Worm (Caenorhabditis elegans) whole organism, L3 larva: ENCODE measurements around the gene C07A12.2.

ENCODE experiments used
- aly-2 ChIP-seq: fragments of 150-350 bp; optimal IDR thresholded peaks from 2 replicates; lab custom pipeline; 2014; ENCODE audit warnings: missing biosample characterization, missing genetic modification characterization
- ceh-9 ChIP-seq: sonication (generic microtip); optimal IDR thresholded peaks from 2 replicates; lab custom pipeline; 2018; ENCODE audit warnings: missing biosample characterization, missing genetic modification characterization
- fkh-2 ChIP-seq: fragments of 150-350 bp; optimal IDR thresholded peaks from 2 replicates; lab custom pipeline; 2014; ENCODE audit warnings: missing biosample characterization, missing genetic modification reagents, missing genetic modification characterization
- fos-1 ChIP-seq: fragments of 150-350 bp; optimal IDR thresholded peaks from 2 replicates; lab custom pipeline; 2014; ENCODE audit warnings: missing biosample characterization, missing genetic modification characterization
- mdl-1 ChIP-seq: fragments of 150-350 bp; optimal IDR thresholded peaks from 2 replicates; lab custom pipeline; 2014; ENCODE audit warnings: missing biosample characterization, missing genetic modification characterization
- pha-4 ChIP-seq: fragments of 150-350 bp; optimal IDR thresholded peaks from 2 replicates; lab custom pipeline; 2014; ENCODE audit warnings: missing biosample characterization, missing genetic modification reagents, missing genetic modification characterization
- pqm-1 ChIP-seq: fragments of 150-350 bp; optimal IDR thresholded peaks from 2 replicates; lab custom pipeline; 2017; ENCODE audit warnings: missing biosample characterization, missing genetic modification characterization, inconsistent platforms
- tbx-2 ChIP-seq: sonication (generic microtip); optimal IDR thresholded peaks from 2 replicates; lab custom pipeline; 2016; ENCODE audit warnings: mild to moderate bottlenecking, missing genetic modification characterization, missing compliant biosample characterization
- zag-1 ChIP-seq: fragments of 150-350 bp; optimal IDR thresholded peaks from 2 replicates; lab custom pipeline; 2014; ENCODE audit warnings: missing biosample characterization, missing genetic modification characterization
- ztf-4 ChIP-seq: fragments of 150-350 bp; optimal IDR thresholded peaks from 2 replicates; lab custom pipeline; 2014; ENCODE audit warnings: missing biosample characterization, missing genetic modification characterization

- TF ChIP-seq pqm-1 (tag; lab: Kevin White, UChicago) (no peak), ztf-4 (tag; lab: Kevin White, UChicago) (no peak), zag-1 (tag; lab: Kevin White, UChicago) (no peak), mdl-1 (tag; lab: Kevin White, UChicago) (no peak), fkh-2 (tag; lab: Kevin White, UChicago) (no peak), tbx-2 (no peak), pha-4 (tag; lab: Kevin White, UChicago) (no peak), fos-1 (no peak), ceh-9 (tag; lab: Kevin White, UChicago) (no peak), aly-2 (tag; lab: Kevin White, UChicago) (no peak)
Measured at ce11 chrX:4521166-4521565, 23.5 kb upstream of the C07A12.2 start.
